Worm (Caenorhabditis elegans): ENCODE results near the gene clec-169.

DNA sequence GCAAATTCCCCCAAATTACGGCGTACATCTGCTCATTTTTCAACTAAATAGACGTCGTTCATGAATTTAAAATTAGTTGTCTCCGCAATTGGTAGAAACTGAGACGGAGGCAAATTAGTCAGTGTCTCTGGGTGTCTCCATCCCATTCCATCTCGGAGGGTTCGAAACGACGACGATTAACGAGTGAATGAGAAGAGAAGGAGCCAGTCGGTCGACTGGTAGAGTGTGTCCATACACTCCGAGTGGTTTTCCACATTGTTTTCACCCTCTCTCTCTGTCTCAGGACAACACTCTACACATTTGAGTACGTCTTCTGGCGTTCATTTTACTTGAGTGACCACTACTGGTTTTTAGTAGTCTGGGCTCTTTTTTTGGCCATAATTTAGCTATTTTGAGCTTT is 17.8 kb downstream of the clec-169 start:
- TF ChIP-seq klf-2 (GFP tag; conservative IDR thresholded peaks at IDR 0.05) (no peak), tab-1 (GFP tag; IDR thresholded peaks at IDR 0.05) (no peak), flt-1 (GFP tag; IDR thresholded peaks at IDR 0.05) (no peak)

Data from whole organism, midembryonic.